Worm (Caenorhabditis elegans) whole organism, mixed stage, embryonic: ENCODE results near the gene str-155.

Experiments
- M03D4.4 ChIP-seq: sonication (generic microtip); optimal IDR thresholded peaks from 2 replicates; lab custom pipeline; 2017; ENCODE audit warnings: mild to moderate bottlenecking, missing genetic modification characterization, missing compliant biosample characterization
- bed-3 ChIP-seq: fragments of 200-800 bp; sonication (Bioruptor generic); optimal IDR thresholded peaks from 3 replicates; lab custom pipeline; 2018; ENCODE audit warnings: mild to moderate bottlenecking, missing genetic modification characterization, moderate library complexity, missing compliant biosample characterization
- blmp-1 ChIP-seq: fragments of 150-350 bp; optimal IDR thresholded peaks from 2 replicates; lab custom pipeline; 2014; ENCODE audit warnings: missing biosample characterization, missing genetic modification characterization
- ceh-39 ChIP-seq: fragments of 150-350 bp; optimal IDR thresholded peaks from 2 replicates; lab custom pipeline; 2014; ENCODE audit warnings: missing biosample characterization, missing genetic modification characterization
- ceh-43 ChIP-seq: fragments of 200-800 bp; sonication (Bioruptor generic); optimal IDR thresholded peaks from 2 replicates; lab custom pipeline; 2018; ENCODE audit warnings: mild to moderate bottlenecking, missing genetic modification characterization, moderate library complexity, missing compliant biosample characterization
- ceh-83 ChIP-seq: fragments of 200-800 bp; sonication (Bioruptor generic); optimal IDR thresholded peaks from 2 replicates; lab custom pipeline; 2018; ENCODE audit warnings: mild to moderate bottlenecking, missing genetic modification characterization, missing compliant biosample characterization
- ces-1 ChIP-seq: fragments of 150-350 bp; optimal IDR thresholded peaks from 2 replicates; lab custom pipeline; 2014; ENCODE audit warnings: missing biosample characterization, missing genetic modification reagents, missing genetic modification characterization
- cnd-1 ChIP-seq: fragments of 200-800 bp; sonication (Bioruptor generic); optimal IDR thresholded peaks from 2 replicates; lab custom pipeline; 2018; ENCODE audit warnings: mild to moderate bottlenecking, missing genetic modification characterization, missing compliant biosample characterization
- elt-1 ChIP-seq: sonication (generic microtip); optimal IDR thresholded peaks from 2 replicates; lab custom pipeline; 2017; ENCODE audit warnings: missing genetic modification characterization, mild to moderate bottlenecking, missing compliant biosample characterization, antibody characterized with exemption, moderate library complexity, borderline replicate concordance; ENCODE audit not compliant: insufficient read depth
- elt-3 ChIP-seq: fragments of 150-350 bp; optimal IDR thresholded peaks from 2 replicates; lab custom pipeline; 2014; ENCODE audit warnings: missing biosample characterization, missing genetic modification characterization
- flh-1 ChIP-seq: fragments of 200-800 bp; sonication (Bioruptor generic); optimal IDR thresholded peaks from 2 replicates; lab custom pipeline; 2018; ENCODE audit warnings: mild to moderate bottlenecking, missing genetic modification characterization, moderate library complexity, missing compliant biosample characterization
- ham-2 ChIP-seq: fragments of 200-800 bp; sonication (Bioruptor generic); optimal IDR thresholded peaks from 2 replicates; lab custom pipeline; 2018; ENCODE audit warnings: mild to moderate bottlenecking, missing genetic modification characterization, missing compliant biosample characterization
- hlh-1 ChIP-seq: fragments of 150-350 bp; optimal IDR thresholded peaks from 2 replicates; lab custom pipeline; 2014; ENCODE audit warnings: missing biosample characterization, missing genetic modification reagents, missing genetic modification characterization
- lin-13 ChIP-seq: fragments of 150-350 bp; optimal IDR thresholded peaks from 2 replicates; lab custom pipeline; 2014; ENCODE audit warnings: missing biosample characterization, missing genetic modification characterization
- lin-32 ChIP-seq: fragments of 200-800 bp; sonication (Bioruptor generic); optimal IDR thresholded peaks from 2 replicates; lab custom pipeline; 2018; ENCODE audit warnings: mild to moderate bottlenecking, missing genetic modification characterization, missing compliant biosample characterization
- lsy-2 ChIP-seq: fragments of 150-350 bp; optimal IDR thresholded peaks from 2 replicates; lab custom pipeline; 2014; ENCODE audit warnings: missing biosample characterization, missing genetic modification characterization
- mab-5 ChIP-seq: fragments of 150-350 bp; optimal IDR thresholded peaks from 2 replicates; lab custom pipeline; 2014; ENCODE audit warnings: missing biosample characterization, missing genetic modification characterization
- mep-1 ChIP-seq: fragments of 150-350 bp; optimal IDR thresholded peaks from 2 replicates; lab custom pipeline; 2017; ENCODE audit warnings: missing biosample characterization, missing genetic modification reagents, missing genetic modification characterization, inconsistent platforms
- mls-2 ChIP-seq: sonication (generic microtip); optimal IDR thresholded peaks from 2 replicates; lab custom pipeline; 2016; ENCODE audit warnings: mild to moderate bottlenecking, missing genetic modification characterization, moderate library complexity, missing compliant biosample characterization
- nhr-12 ChIP-seq: fragments of 150-350 bp; optimal IDR thresholded peaks from 2 replicates; lab custom pipeline; 2014; ENCODE audit warnings: missing biosample characterization, missing genetic modification characterization
- nhr-2 ChIP-seq: fragments of 150-350 bp; optimal IDR thresholded peaks from 2 replicates; lab custom pipeline; 2014; ENCODE audit warnings: missing biosample characterization, missing genetic modification characterization
- nhr-237 ChIP-seq: fragments of 150-350 bp; optimal IDR thresholded peaks from 2 replicates; lab custom pipeline; 2014; ENCODE audit warnings: missing biosample characterization, missing genetic modification characterization
- nhr-28 ChIP-seq: fragments of 150-350 bp; optimal IDR thresholded peaks from 2 replicates; lab custom pipeline; 2014; ENCODE audit warnings: missing biosample characterization, missing genetic modification characterization
- pha-4 ChIP-seq: fragments of 150-350 bp; optimal IDR thresholded peaks from 2 replicates; lab custom pipeline; 2018; ENCODE audit warnings: missing biosample characterization, missing genetic modification reagents, missing genetic modification characterization
- sem-2 ChIP-seq: fragments of 200-800 bp; sonication (Bioruptor generic); optimal IDR thresholded peaks from 2 replicates; lab custom pipeline; 2018; ENCODE audit warnings: mild to moderate bottlenecking, missing genetic modification characterization, missing compliant biosample characterization
- tbx-8 ChIP-seq: fragments of 200-800 bp; sonication (Bioruptor generic); optimal IDR thresholded peaks from 2 replicates; lab custom pipeline; 2018; ENCODE audit warnings: mild to moderate bottlenecking, missing genetic modification characterization, moderate library complexity, missing compliant biosample characterization
- unc-120 ChIP-seq: sonication (generic microtip); optimal IDR thresholded peaks from 2 replicates; lab custom pipeline; 2017; ENCODE audit warnings: missing genetic modification characterization, missing compliant biosample characterization; ENCODE audit not compliant: poor library complexity, severe bottlenecking
- unc-39 ChIP-seq: fragments of 150-350 bp; optimal IDR thresholded peaks from 2 replicates; lab custom pipeline; 2014; ENCODE audit warnings: missing biosample characterization, missing genetic modification characterization
- unc-62 ChIP-seq: fragments of 150-350 bp; optimal IDR thresholded peaks from 2 replicates; lab custom pipeline; 2014; ENCODE audit warnings: missing biosample characterization, missing genetic modification reagents, missing genetic modification characterization
- zip-8 ChIP-seq: fragments of 150-350 bp; optimal IDR thresholded peaks from 2 replicates; lab custom pipeline; 2014; ENCODE audit warnings: missing biosample characterization, missing genetic modification characterization

str-155 gene

ce11 chrIV:4941681-4942080 is 25.9 kb downstream of the str-155 start, which contains the start of gene Y9C9A.5:
Gene Y9C9A.5, plus strand, starts transcription at chrIV:4941981.
- TF ChIP-seq unc-62 (GFP tag; lab: Kevin White, UChicago) = no peak
- no peak for TF ChIP-seq ceh-43 (GFP tag; lab: Kevin White, UChicago)

ce11 chrIV:4945771-4946170 is 30.0 kb downstream of the str-155 start, which contains the start of gene str-169:
Gene str-169, plus strand, starts transcription at chrIV:4946071.
- TF ChIP-seq zip-8 (tag; lab: Kevin White, UChicago) (no peak), hlh-1 (tag; lab: Kevin White, UChicago) (no peak), tbx-8 (GFP tag; lab: Kevin White, UChicago) (no peak), cnd-1 (tag; lab: Kevin White, UChicago) (no peak), M03D4.4 (no peak), unc-62 (GFP tag; lab: Kevin White, UChicago) (no peak), lsy-2 (tag; lab: Kevin White, UChicago) (no peak), lin-32 (GFP tag; lab: Kevin White, UChicago) (no peak), flh-1 (no peak), mab-5 (tag; lab: Kevin White, UChicago) (no peak), ceh-39 (no peak), sem-2 (GFP tag; lab: Kevin White, UChicago) (no peak), bed-3 (GFP tag; lab: Kevin White, UChicago) (no peak), ham-2 (GFP tag; lab: Kevin White, UChicago) (no peak), pha-4 (tag; lab: Kevin White, UChicago) (no peak), mep-1 (no peak), nhr-237 (tag; lab: Kevin White, UChicago) (no peak), elt-3 (tag; lab: Kevin White, UChicago) (no peak), nhr-2 (tag; lab: Kevin White, UChicago) (no peak)
- TF ChIP-seq, all 35 proteins: peak for 0

- TF ChIP-seq lin-32 (GFP tag; lab: Kevin White, UChicago) (no peak), cnd-1 (tag; lab: Kevin White, UChicago) (no peak), tbx-8 (GFP tag; lab: Kevin White, UChicago) (no peak), ham-2 (GFP tag; lab: Kevin White, UChicago) (no peak), unc-39 (no peak), elt-3 (tag; lab: Kevin White, UChicago) (no peak), ceh-39 (no peak), unc-120 (tag; lab: Kevin White, UChicago) (no peak), unc-62 (GFP tag; lab: Kevin White, UChicago) (no peak), nhr-28 (tag; lab: Kevin White, UChicago) (no peak), ces-1 (GFP tag; lab: Kevin White, UChicago) (no peak), pha-4 (tag; lab: Kevin White, UChicago) (no peak), sem-2 (GFP tag; lab: Kevin White, UChicago) (no peak), elt-1 (tag; lab: Kevin White, UChicago) (no peak), flh-1 (no peak), lin-13 (no peak)
- TF ChIP-seq, all 35 proteins: peak for 0
Measured at ce11 chrIV:4953887-4954286, 38.1 kb downstream of the str-155 start, which contains the start of gene str-163. Gene str-163, plus strand, starts transcription at chrIV:4954187.

- no peak for TF ChIP-seq ceh-83
- no peak for TF ChIP-seq ces-1 (GFP tag; lab: Kevin White, UChicago)
Measured at ce11 chrIV:4960623-4961022, 44.8 kb downstream of the str-155 start, which contains the start of gene str-164. Gene str-164, plus strand, starts transcription at chrIV:4960735.

ce11 chrIV:4963834-4964233 is 48.0 kb downstream of the str-155 start, which contains the start of gene txt-3:
Gene txt-3, plus strand, starts transcription at chrIV:4963958.
- TF ChIP-seq flh-1 (no peak), lsy-2 (tag; lab: Kevin White, UChicago) (no peak), elt-1 (tag; lab: Kevin White, UChicago) (no peak), mls-2 (tag; lab: Kevin White, UChicago) (no peak), blmp-1 (tag; lab: Kevin White, UChicago) (no peak), sem-2 (GFP tag; lab: Kevin White, UChicago) (no peak), ces-1 (GFP tag; lab: Kevin White, UChicago) (no peak), mab-5 (tag; lab: Kevin White, UChicago) (no peak), elt-3 (tag; lab: Kevin White, UChicago) (no peak), bed-3 (GFP tag; lab: Kevin White, UChicago) (no peak), nhr-12 (tag; lab: Kevin White, UChicago) (no peak), lin-13 (no peak), unc-120 (tag; lab: Kevin White, UChicago) (no peak), ceh-83 (no peak), ceh-39 (no peak)
